Fruit fly (Drosophila melanogaster) whole organism, embryonic: Measurements from ENCODE around the gene NimC1.

Experiments
- Blimp-1 ChIP-seq: fragments of 200-800 bp; sonication (Bioruptor generic); optimal IDR thresholded peaks from 3 replicates; lab custom pipeline; 2018; ENCODE audit warnings: missing biosample characterization, missing genetic modification characterization, mild to moderate bottlenecking, moderate library complexity, missing genetic modification reagents
- CG10274 ChIP-seq: fragments of 200-800 bp; sonication (Bioruptor generic); optimal IDR thresholded peaks from 3 replicates; lab custom pipeline; 2017; ENCODE audit warnings: missing biosample characterization, mild to moderate bottlenecking, missing genetic modification characterization
- CG10366 ChIP-seq: fragments of 200-800 bp; sonication (Bioruptor generic); IDR thresholded peaks from 2 replicates; pipeline ENCODE4 v1.3.6; 2022; ENCODE audit warnings: missing biosample characterization, missing genetic modification characterization
- CG11247 ChIP-seq: fragments of 200-800 bp; sonication (Bioruptor generic); IDR thresholded peaks from 2 replicates; pipeline ENCODE4 v1.3.6; 2022; ENCODE audit warnings: missing biosample characterization, missing genetic modification characterization
- CG11723 ChIP-seq: fragments of 200-800 bp; sonication (Bioruptor generic); optimal IDR thresholded peaks from 2 replicates; lab custom pipeline; 2017; ENCODE audit warnings: missing biosample characterization, mild to moderate bottlenecking, missing genetic modification characterization
- CG12391 ChIP-seq: fragments of 200-800 bp; sonication (Bioruptor generic); optimal IDR thresholded peaks from 3 replicates; lab custom pipeline; 2018; ENCODE audit warnings: missing biosample characterization, mild to moderate bottlenecking, missing genetic modification characterization, moderate library complexity
- CG15269 ChIP-seq: fragments of 200-800 bp; sonication (Bioruptor generic); optimal IDR thresholded peaks from 2 replicates; lab custom pipeline; 2018; ENCODE audit warnings: missing biosample characterization, mild to moderate bottlenecking, missing genetic modification characterization, moderate library complexity
- CG16863 ChIP-seq: fragments of 200-800 bp; sonication (Bioruptor generic); optimal IDR thresholded peaks from 3 replicates; lab custom pipeline; 2016; ENCODE audit warnings: missing biosample characterization, missing genetic modification characterization
- CG17359 ChIP-seq: fragments of 200-800 bp; sonication (Bioruptor generic); optimal IDR thresholded peaks from 3 replicates; lab custom pipeline; 2018; ENCODE audit warnings: missing biosample characterization, mild to moderate bottlenecking, missing genetic modification characterization, moderate library complexity
- CG34422 ChIP-seq: fragments of 200-800 bp; sonication (Bioruptor generic); IDR thresholded peaks from 3 replicates; pipeline ENCODE4 v1.3.6; 2022; ENCODE audit warnings: missing biosample characterization, missing genetic modification characterization
- CG4730 ChIP-seq: fragments of 200-800 bp; sonication (Bioruptor generic); IDR thresholded peaks from 2 replicates; pipeline ENCODE4 v1.3.6; 2022; ENCODE audit warnings: missing biosample characterization, missing genetic modification characterization
- CG8359 ChIP-seq: fragments of 200-800 bp; sonication (Bioruptor generic); optimal IDR thresholded peaks from 2 replicates; lab custom pipeline; 2017; ENCODE audit warnings: missing biosample characterization, mild to moderate bottlenecking, missing genetic modification characterization, borderline replicate concordance
- Drgx ChIP-seq: fragments of 200-800 bp; sonication (Bioruptor generic); IDR thresholded peaks from 2 replicates; pipeline ENCODE4 v1.3.6; 2022; ENCODE audit warnings: missing biosample characterization, missing genetic modification characterization
- Ets97D ChIP-seq: fragments of 200-800 bp; sonication (Bioruptor generic); optimal IDR thresholded peaks from 3 replicates; lab custom pipeline; 2016; ENCODE audit warnings: missing biosample characterization, missing genetic modification characterization
- Max ChIP-seq: fragments of 200-800 bp; sonication (Bioruptor generic); optimal IDR thresholded peaks from 2 replicates; lab custom pipeline; 2016; ENCODE audit warnings: missing biosample characterization, mild to moderate bottlenecking, missing genetic modification characterization
- NFAT ChIP-seq: fragments of 200-800 bp; sonication (Bioruptor generic); IDR thresholded peaks from 2 replicates; pipeline ENCODE4 v1.3.6; 2022; ENCODE audit warnings: missing biosample characterization, missing genetic modification characterization
- Optix ChIP-seq: fragments of 200-800 bp; sonication (Bioruptor generic); IDR thresholded peaks from 3 replicates; pipeline ENCODE4 v1.3.6; 2022; ENCODE audit warnings: missing biosample characterization, missing genetic modification characterization
- Ptx1 ChIP-seq: fragments of 200-800 bp; sonication (Bioruptor generic); IDR thresholded peaks from 2 replicates; pipeline ENCODE4 v1.3.6; 2022; ENCODE audit warnings: missing biosample characterization, missing genetic modification characterization
- Sox102F ChIP-seq: fragments of 200-800 bp; sonication (Bioruptor generic); optimal IDR thresholded peaks from 2 replicates; lab custom pipeline; 2018; ENCODE audit warnings: missing biosample characterization, mild to moderate bottlenecking, missing genetic modification characterization, moderate library complexity
- Tbp ChIP-seq: fragments of >200 bp; optimal IDR thresholded peaks from 2 replicates; lab custom pipeline; 2018; ENCODE audit warnings: missing biosample characterization, missing genetic modification characterization
- ara ChIP-seq: fragments of 200-800 bp; sonication (Bioruptor generic); IDR thresholded peaks from 2 replicates; pipeline ENCODE4 v1.3.6; 2022; ENCODE audit warnings: missing biosample characterization, missing genetic modification characterization
- ase ChIP-seq: fragments of 200-800 bp; sonication (Bioruptor generic); IDR thresholded peaks from 3 replicates; pipeline ENCODE4 v1.3.6; 2022; ENCODE audit warnings: missing biosample characterization, missing genetic modification characterization
- bsh ChIP-seq, 2 experiments: fragments of 200-800 bp; sonication (Bioruptor generic); optimal IDR thresholded peaks; 2 replicates each; lab custom pipeline; 2017 to 2018; ENCODE audit warnings: mild to moderate bottlenecking in 2 of 2, missing biosample characterization in 2 of 2, missing genetic modification characterization in 2 of 2, moderate library complexity in 1 of 2
- ci ChIP-seq: fragments of 200-800 bp; sonication (Bioruptor generic); IDR thresholded peaks from 3 replicates; pipeline ENCODE4 v1.3.6; 2022; ENCODE audit warnings: missing biosample characterization, missing genetic modification characterization
- corto ChIP-seq: fragments of 200-800 bp; sonication (Bioruptor generic); optimal IDR thresholded peaks from 2 replicates; lab custom pipeline; 2016; ENCODE audit warnings: missing biosample characterization, mild to moderate bottlenecking, missing genetic modification characterization, moderate library complexity
- crol ChIP-seq: fragments of 200-800 bp; sonication (Bioruptor generic); IDR thresholded peaks from 2 replicates; pipeline ENCODE4 v1.3.6; 2022; ENCODE audit warnings: missing biosample characterization, missing genetic modification characterization
- esg ChIP-seq: fragments of 200-800 bp; sonication (Bioruptor generic); conservative IDR thresholded peaks from 2 replicates; pipeline ENCODE4 v1.3.6; 2022; ENCODE audit warnings: missing biosample characterization, missing genetic modification characterization
- fd64A ChIP-seq: fragments of 200-800 bp; sonication (Bioruptor generic); optimal IDR thresholded peaks from 3 replicates; lab custom pipeline; 2018; ENCODE audit warnings: missing biosample characterization, mild to moderate bottlenecking, missing genetic modification characterization
- gcm ChIP-seq: fragments of 200-800 bp; sonication (Bioruptor generic); optimal IDR thresholded peaks from 2 replicates; lab custom pipeline; 2019; ENCODE audit warnings: missing biosample characterization, mild to moderate bottlenecking, missing genetic modification characterization, moderate library complexity
- hbn ChIP-seq: fragments of 200-800 bp; sonication (Bioruptor generic); IDR thresholded peaks from 2 replicates; pipeline ENCODE4 v1.3.6; 2022; ENCODE audit warnings: missing biosample characterization, missing genetic modification characterization; ENCODE audit not compliant: partially characterized antibody
- lbe ChIP-seq: fragments of 200-800 bp; sonication (Bioruptor generic); optimal IDR thresholded peaks from 2 replicates; lab custom pipeline; 2016; ENCODE audit warnings: missing biosample characterization, mild to moderate bottlenecking, missing genetic modification characterization
- nom ChIP-seq: fragments of 200-800 bp; sonication (Bioruptor generic); optimal IDR thresholded peaks from 2 replicates; lab custom pipeline; 2017; ENCODE audit warnings: missing biosample characterization, missing genetic modification characterization, mild to moderate bottlenecking, moderate library complexity, missing genetic modification reagents
- pan ChIP-seq, 4 experiments: fragments of >200 bp in 3 of 4; fragments of 200-800 bp in 1 of 4; sonication (Bioruptor generic) in 1 of 4; optimal IDR thresholded peaks in 3 of 4; IDR thresholded peaks in 1 of 4; 2 replicates each; pipeline versions ENCODE4 v1.3.6 to Lab custom; 2017 to 2022; ENCODE audit warnings: missing biosample characterization in 2 of 4, missing genetic modification characterization in 2 of 4, mixed read lengths in 1 of 4
- psq ChIP-seq: fragments of 200-800 bp; sonication (Bioruptor generic); optimal IDR thresholded peaks from 2 replicates; lab custom pipeline; 2017; ENCODE audit warnings: missing biosample characterization, missing genetic modification characterization
- ro ChIP-seq: fragments of 200-800 bp; sonication (Bioruptor generic); IDR thresholded peaks from 2 replicates; pipeline ENCODE4 v1.3.6; 2022; ENCODE audit warnings: missing biosample characterization, missing genetic modification characterization
- sens ChIP-seq: fragments of 200-800 bp; sonication (Bioruptor generic); peaks from one replicate; lab custom pipeline; 2016; ENCODE audit warnings: missing biosample characterization, missing genetic modification characterization
- slbo ChIP-seq: fragments of 200-800 bp; sonication (Bioruptor generic); IDR thresholded peaks from 2 replicates; pipeline ENCODE4 v1.3.6; 2022; ENCODE audit warnings: missing biosample characterization, missing genetic modification characterization
- tgo ChIP-seq: fragments of 200-800 bp; sonication (Bioruptor generic); IDR thresholded peaks from 3 replicates; pipeline ENCODE4 v1.3.6; 2022; ENCODE audit warnings: missing biosample characterization, missing genetic modification characterization
- tna ChIP-seq: fragments of 200-800 bp; sonication (Bioruptor generic); IDR thresholded peaks from 2 replicates; pipeline ENCODE4 v1.3.6; 2022; ENCODE audit warnings: missing biosample characterization, missing genetic modification characterization; ENCODE audit not compliant: partially characterized antibody
- zfh1 ChIP-seq: fragments of 200-800 bp; sonication (Bioruptor generic); IDR thresholded peaks from 3 replicates; pipeline ENCODE4 v1.3.6; 2022; ENCODE audit warnings: missing biosample characterization, missing genetic modification characterization

Gene NimC1

dm6 chr2L:13955775-13956174, 20.8 kb downstream of the NimC1 start:
- TF ChIP-seq zfh1 (GFP tag; lab: Robert Waterston, UW) (no peak), Drgx (GFP tag; lab: Robert Waterston, UW) (peak; percentile 97), CG8359 (GFP tag; lab: Kevin White, UChicago) (no peak), sens (GFP tag; lab: Kevin White, UChicago) (peak; percentile 66), ro (GFP tag; lab: Robert Waterston, UW) (no peak), Tbp (GFP tag; lab: Kevin White, UChicago) (no peak), lbe (GFP tag; lab: Kevin White, UChicago) (peak; percentile 96), CG12391 (no peak), tgo (GFP tag; lab: Robert Waterston, UW) (peak; percentile 37; the same call in 1 of the 3 replicates), slbo (GFP tag; lab: Robert Waterston, UW) (0 out of 2 replicates have a peak, but pooled peaks have one; percentile 10), nom (peak; percentile 61), bsh (GFP tag; optimal IDR thresholded peaks at IDR 0.05; lab: Kevin White, UChicago) (peak in 1 of 2 experiments; percentile 84), CG15269 (tag; lab: Kevin White, UChicago) (no peak), tna (GFP tag; lab: Robert Waterston, UW) (no peak), ase (GFP tag; lab: Robert Waterston, UW) (0 out of 3 replicates have a peak, but pooled peaks have one; percentile 42), Sox102F (GFP tag; lab: Kevin White, UChicago) (peak; percentile 35), pan (optimal IDR thresholded peaks at IDR 0.05; lab: Kevin White, UChicago) (no peak), pan (GFP tag; optimal IDR thresholded peaks at IDR 0.05 in 1 of 2, IDR thresholded peaks at IDR 0.05 in 1 of 2) (peak in 1 of 2 experiments; percentile 21), CG4730 (peak; percentile 10; the same call in 1 of the 2 replicates), corto (peak; percentile 70), ara (GFP tag; lab: Robert Waterston, UW) (peak; percentile 18; the same call in 1 of the 2 replicates), NFAT (GFP tag; lab: Robert Waterston, UW) (no peak), esg (GFP tag; lab: Robert Waterston, UW) (0 out of 2 replicates have a peak, but pooled peaks have one; percentile 24), fd64A (GFP tag; lab: Kevin White, UChicago) (no peak), Blimp-1 (GFP tag; lab: Kevin White, UChicago) (peak; percentile 31), Optix (no peak), ci (0 out of 3 replicates have a peak, but pooled peaks have one; percentile 21), CG10366 (GFP tag; lab: Robert Waterston, UW) (peak; percentile 14; the same call in 1 of the 2 replicates), CG10274 (GFP tag; lab: Kevin White, UChicago) (no peak), gcm (peak; percentile 82), CG11247 (GFP tag; lab: Robert Waterston, UW) (0 out of 2 replicates have a peak, but pooled peaks have one; percentile 8), Max (GFP tag; lab: Kevin White, UChicago) (no peak), CG16863 (peak; percentile 6), Ptx1 (GFP tag; lab: Robert Waterston, UW) (0 out of 2 replicates have a peak, but pooled peaks have one; percentile 22)

DNA sequence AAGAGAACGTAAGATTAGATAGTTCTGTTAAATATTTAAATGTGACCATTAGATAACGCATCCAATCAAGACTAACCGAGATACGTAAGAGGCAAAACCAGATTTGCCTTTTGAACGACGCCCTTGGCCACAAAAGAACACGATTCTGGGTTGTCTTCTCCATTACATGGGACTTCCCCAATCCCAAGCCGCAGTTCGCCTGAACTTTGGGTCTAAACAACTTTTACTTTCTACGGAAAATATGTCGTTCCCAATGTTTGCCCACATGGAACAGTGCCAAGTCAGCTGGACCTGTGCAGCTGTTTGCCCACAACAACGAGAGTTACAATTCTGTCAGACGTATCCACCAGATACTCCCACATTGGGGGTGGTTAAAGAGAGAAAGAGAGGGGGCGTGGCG, 26.8 kb downstream of the NimC1 start:
- no peak for TF ChIP-seq hbn (GFP tag; lab: Robert Waterston, UW)
- no peak for TF ChIP-seq CG11723 (GFP tag; lab: Kevin White, UChicago)
- TF ChIP-seq Optix, result 0 out of 3 replicates have a peak, but pooled peaks have one; percentile 8
- TF ChIP-seq CG17359 (tag; lab: Kevin White, UChicago), result no peak
- peak; percentile 90 for TF ChIP-seq Blimp-1 (GFP tag; lab: Kevin White, UChicago)
- no peak for TF ChIP-seq CG10366 (GFP tag; lab: Robert Waterston, UW)
- TF ChIP-seq psq (GFP tag; lab: Kevin White, UChicago), result no peak
- no peak for TF ChIP-seq Ets97D (GFP tag; lab: Kevin White, UChicago)
- TF ChIP-seq crol (GFP tag; lab: Robert Waterston, UW), result no peak
- no peak for TF ChIP-seq CG34422 (GFP tag; lab: Robert Waterston, UW)
